Fruit fly (Drosophila melanogaster) whole organism, prepupa: ENCODE measurements around the gene Dph5.
A peak's percentile ranks its signal among the peaks of the same experiment; 100 is the strongest.

ENCODE experiments used
- Blimp-1 ChIP-seq: fragments of 200-800 bp; sonication (Bioruptor generic); optimal IDR thresholded peaks from 3 replicates; lab custom pipeline; 2017; ENCODE audit warnings: missing biosample characterization, missing genetic modification characterization, mild to moderate bottlenecking, moderate library complexity, missing genetic modification reagents
- CG10669 ChIP-seq: fragments of 200-800 bp; sonication (Bioruptor generic); optimal IDR thresholded peaks from 3 replicates; lab custom pipeline; 2018; ENCODE audit warnings: missing biosample characterization, mild to moderate bottlenecking, missing genetic modification characterization, moderate library complexity
- CG11762 ChIP-seq: fragments of 200-800 bp; sonication (Bioruptor generic); optimal IDR thresholded peaks from 3 replicates; lab custom pipeline; 2016; ENCODE audit warnings: missing biosample characterization, missing genetic modification characterization; ENCODE audit not compliant: insufficient read depth
- CG11902 ChIP-seq: fragments of 200-800 bp; sonication (Bioruptor generic); optimal IDR thresholded peaks from 3 replicates; lab custom pipeline; 2016; ENCODE audit warnings: missing biosample characterization, missing genetic modification characterization
- CG15336 ChIP-seq: fragments of 200-800 bp; sonication (Bioruptor generic); IDR thresholded peaks from 2 replicates; pipeline ENCODE4 v1.3.6; 2022; ENCODE audit warnings: missing biosample characterization, missing genetic modification characterization
- CG16779 ChIP-seq: fragments of 200-800 bp; sonication (Bioruptor generic); optimal IDR thresholded peaks from 3 replicates; lab custom pipeline; 2017; ENCODE audit warnings: missing biosample characterization, mild to moderate bottlenecking, missing genetic modification characterization
- CG3032 ChIP-seq: fragments of 200-800 bp; optimal IDR thresholded peaks from 2 replicates; lab custom pipeline; 2019; ENCODE audit warnings: missing biosample characterization, mild to moderate bottlenecking, missing genetic modification characterization, moderate library complexity
- CG31627 ChIP-seq: fragments of 200-800 bp; sonication (Bioruptor generic); optimal IDR thresholded peaks from 3 replicates; lab custom pipeline; 2016; ENCODE audit warnings: missing biosample characterization, missing genetic modification characterization
- CG3919 ChIP-seq: fragments of 200-800 bp; sonication (Bioruptor generic); optimal IDR thresholded peaks from 3 replicates; lab custom pipeline; 2016; ENCODE audit warnings: missing biosample characterization, missing genetic modification characterization
- CG4318 ChIP-seq: fragments of 200-800 bp; sonication (Bioruptor generic); optimal IDR thresholded peaks from 3 replicates; lab custom pipeline; 2017; ENCODE audit warnings: missing biosample characterization, mild to moderate bottlenecking, missing genetic modification characterization
- CG6163 ChIP-seq: fragments of 200-800 bp; sonication (Bioruptor generic); IDR thresholded peaks from 3 replicates; pipeline ENCODE4 v1.3.6; 2022; ENCODE audit warnings: missing biosample characterization, missing genetic modification characterization
- CG6276 ChIP-seq: fragments of 200-800 bp; sonication (Bioruptor generic); optimal IDR thresholded peaks from 2 replicates; lab custom pipeline; 2017; ENCODE audit warnings: missing biosample characterization, mild to moderate bottlenecking, missing genetic modification characterization
- CG7368 ChIP-seq: fragments of 200-800 bp; sonication (Bioruptor generic); optimal IDR thresholded peaks from 3 replicates; lab custom pipeline; 2016; ENCODE audit warnings: missing biosample characterization, missing genetic modification characterization
- CG8119 ChIP-seq: fragments of 200-800 bp; sonication (Bioruptor generic); IDR thresholded peaks from 3 replicates; pipeline ENCODE4 v1.3.6; 2022; ENCODE audit warnings: missing biosample characterization, missing genetic modification characterization
- CG8319 ChIP-seq: fragments of 200-800 bp; sonication (Bioruptor generic); optimal IDR thresholded peaks from 3 replicates; lab custom pipeline; 2016; ENCODE audit warnings: missing biosample characterization, missing genetic modification characterization
- CG9139 ChIP-seq: fragments of 200-800 bp; sonication (Bioruptor generic); optimal IDR thresholded peaks from 3 replicates; lab custom pipeline; 2017; ENCODE audit warnings: missing biosample characterization, mild to moderate bottlenecking, missing genetic modification characterization
- Eip75B ChIP-seq: fragments of 200-800 bp; sonication (Bioruptor generic); optimal IDR thresholded peaks from 3 replicates; lab custom pipeline; 2016; ENCODE audit warnings: missing biosample characterization, missing genetic modification characterization
- Eip78C ChIP-seq: fragments of 200-800 bp; sonication (Bioruptor generic); peaks from one replicate; lab custom pipeline; 2016; ENCODE audit warnings: missing biosample characterization, missing genetic modification characterization
- Eip93F ChIP-seq: fragments of 200-800 bp; sonication (Bioruptor generic); optimal IDR thresholded peaks from 2 replicates; lab custom pipeline; 2016; ENCODE audit warnings: missing biosample characterization, mild to moderate bottlenecking, missing genetic modification characterization
- Ets21C ChIP-seq: fragments of 200-800 bp; sonication (Bioruptor generic); optimal IDR thresholded peaks from 3 replicates; lab custom pipeline; 2016; ENCODE audit warnings: missing biosample characterization, missing genetic modification characterization
- Ets96B ChIP-seq: fragments of 200-800 bp; optimal IDR thresholded peaks from 2 replicates; lab custom pipeline; 2019; ENCODE audit warnings: missing biosample characterization, mild to moderate bottlenecking, missing genetic modification characterization, moderate library complexity
- Hr38 ChIP-seq: sonication (Bioruptor generic); optimal IDR thresholded peaks from 2 replicates; lab custom pipeline; 2016; ENCODE audit warnings: missing biosample characterization, missing genetic modification characterization
- Hr4 ChIP-seq: fragments of 200-800 bp; sonication (Bioruptor generic); optimal IDR thresholded peaks from 3 replicates; lab custom pipeline; 2016; ENCODE audit warnings: missing biosample characterization, missing genetic modification characterization
- Lpt ChIP-seq: fragments of 200-800 bp; sonication (Bioruptor generic); optimal IDR thresholded peaks from 3 replicates; lab custom pipeline; 2016; ENCODE audit warnings: missing biosample characterization, missing genetic modification characterization
- Met ChIP-seq: fragments of 200-800 bp; sonication (Bioruptor generic); optimal IDR thresholded peaks from 3 replicates; lab custom pipeline; 2016; ENCODE audit warnings: missing biosample characterization, missing genetic modification characterization
- Smox ChIP-seq: fragments of 200-800 bp; sonication (Bioruptor generic); optimal IDR thresholded peaks from 3 replicates; lab custom pipeline; 2016; ENCODE audit warnings: missing biosample characterization, missing genetic modification characterization
- Sox102F ChIP-seq: fragments of 200-800 bp; sonication (Bioruptor generic); optimal IDR thresholded peaks from 2 replicates; lab custom pipeline; 2016; ENCODE audit warnings: missing biosample characterization, mild to moderate bottlenecking, missing genetic modification characterization
- achi ChIP-seq: fragments of 200-800 bp; sonication (Bioruptor generic); optimal IDR thresholded peaks from 3 replicates; lab custom pipeline; 2016; ENCODE audit warnings: missing biosample characterization, missing genetic modification characterization
- cyc ChIP-seq: fragments of 200-800 bp; sonication (Bioruptor generic); optimal IDR thresholded peaks from 3 replicates; lab custom pipeline; 2016; ENCODE audit warnings: missing biosample characterization, missing genetic modification characterization
- dac ChIP-seq: fragments of 200-800 bp; sonication (Bioruptor generic); optimal IDR thresholded peaks from 2 replicates; lab custom pipeline; 2017; ENCODE audit warnings: missing biosample characterization, mild to moderate bottlenecking, missing genetic modification characterization
- dsx ChIP-seq: fragments of 200-800 bp; optimal IDR thresholded peaks from 3 replicates; lab custom pipeline; 2019; ENCODE audit warnings: missing biosample characterization, mild to moderate bottlenecking, missing genetic modification characterization, moderate library complexity; ENCODE audit not compliant: poor library complexity, severe bottlenecking
- eg ChIP-seq: fragments of 200-800 bp; sonication (Bioruptor generic); IDR thresholded peaks from 3 replicates; pipeline ENCODE4 v1.3.6; 2022; ENCODE audit warnings: missing biosample characterization, missing genetic modification characterization
- fd85E ChIP-seq: fragments of 200-800 bp; sonication (Bioruptor generic); optimal IDR thresholded peaks from 3 replicates; lab custom pipeline; 2016; ENCODE audit warnings: missing biosample characterization, missing genetic modification characterization
- fkh ChIP-seq: fragments of 200-800 bp; sonication (Bioruptor generic); optimal IDR thresholded peaks from 3 replicates; lab custom pipeline; 2017; ENCODE audit warnings: missing biosample characterization, mild to moderate bottlenecking, missing genetic modification characterization, moderate library complexity

Dph5 gene

DNA sequence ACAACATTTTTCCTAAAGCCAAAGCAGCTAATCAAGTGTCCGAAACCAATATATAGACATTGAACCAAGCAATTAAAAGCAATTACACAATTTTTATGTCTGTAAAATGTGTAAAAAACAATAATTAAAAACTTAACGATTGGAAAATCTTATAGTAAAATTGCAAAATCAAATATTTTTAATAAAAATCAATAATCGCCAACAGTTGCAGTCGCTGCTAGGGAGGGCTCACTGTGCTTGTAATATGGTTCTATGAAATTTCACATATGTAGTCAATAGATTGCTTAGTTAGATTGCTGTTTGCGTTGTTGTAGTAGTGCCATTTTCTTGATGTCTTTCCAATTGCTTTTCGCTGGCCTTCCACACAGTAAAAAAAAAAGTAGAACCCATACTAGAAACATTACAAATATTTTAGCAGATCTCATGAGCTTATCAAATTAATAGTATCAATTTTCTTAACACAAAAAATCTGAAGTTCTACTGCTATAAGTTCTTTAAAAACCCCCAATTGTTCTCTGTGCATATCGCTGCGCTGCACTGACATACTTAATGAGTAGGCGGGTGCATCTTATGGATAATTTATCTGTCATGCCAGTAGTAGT lies 6.8 kb downstream of the Dph5 start (continued):
- TF ChIP-seq CG11762 (GFP tag; lab: Kevin White, UChicago) (no peak), CG3032 (tag; lab: Kevin White, UChicago) (no peak), CG15336 (peak; percentile 18; the same call in 1 of the 2 replicates)

DNA sequence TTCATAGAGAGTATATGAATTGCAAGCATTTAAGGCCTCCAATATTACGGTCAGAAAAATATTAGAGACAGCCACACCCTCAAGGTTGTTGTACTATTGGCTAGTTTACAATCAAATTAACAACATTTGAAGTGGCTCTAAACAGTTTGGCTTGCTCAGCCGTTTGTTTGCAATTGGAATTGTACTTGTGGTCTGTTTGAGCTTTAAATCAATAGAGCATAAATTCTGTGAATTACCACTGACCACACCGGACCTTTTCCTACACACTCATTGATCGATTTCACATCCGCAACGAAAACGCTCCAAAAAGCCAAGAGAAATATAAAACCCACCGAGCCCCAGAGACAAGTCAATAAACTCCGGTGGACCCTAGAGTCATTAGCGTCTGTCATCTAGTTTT lies 9.4 kb downstream of the Dph5 start:
- TF ChIP-seq Eip78C (GFP tag; lab: Kevin White, UChicago) (no peak), dsx (GFP tag; lab: Kevin White, UChicago) (no peak), fkh (GFP tag; lab: Kevin White, UChicago) (peak; percentile 72)

DNA sequence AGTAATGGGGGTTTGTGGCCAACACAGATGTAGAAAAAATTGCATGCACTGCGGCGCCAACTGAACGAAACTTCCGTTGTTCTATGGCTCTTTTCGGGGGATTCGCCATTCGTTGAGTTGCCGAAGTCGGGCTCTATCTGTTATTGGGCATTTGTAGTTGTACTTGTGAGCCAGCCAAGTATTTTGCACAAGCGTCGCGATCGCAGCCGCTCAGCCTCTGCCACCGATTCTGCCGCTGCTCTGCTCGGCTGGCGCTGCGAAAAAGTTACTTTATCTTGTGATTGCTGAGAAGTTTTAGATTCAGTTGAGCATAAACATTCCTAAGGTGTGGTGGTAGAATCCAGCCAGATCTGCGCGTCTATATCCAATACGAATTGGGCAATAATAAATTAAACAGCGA lies 13.1 kb downstream of the Dph5 start, which contains the start of gene CG33110:
Gene CG33110, plus strand, starts transcription at position 301 of the 400 bp plus-strand sequence.
- TF ChIP-seq dac (GFP tag; lab: Kevin White, UChicago) = no peak
- TF ChIP-seq Ets96B (tag; lab: Kevin White, UChicago) = no peak
- TF ChIP-seq Smox (GFP tag; lab: Kevin White, UChicago) = no peak
- TF ChIP-seq CG8319 = no peak
- TF ChIP-seq CG6163 (GFP tag; lab: Robert Waterston, UW) = no peak
- no peak for TF ChIP-seq achi (GFP tag; lab: Kevin White, UChicago)
- no peak for TF ChIP-seq CG10669 (GFP tag; lab: Kevin White, UChicago)
- no peak for TF ChIP-seq Eip78C (GFP tag; lab: Kevin White, UChicago)
- TF ChIP-seq CG11902 (GFP tag; lab: Kevin White, UChicago) = no peak
- no peak for TF ChIP-seq Hr38 (GFP tag; lab: Kevin White, UChicago)
- no peak for TF ChIP-seq Lpt (GFP tag; lab: Kevin White, UChicago)
- TF ChIP-seq Eip75B = no peak
- TF ChIP-seq fd85E (GFP tag; lab: Kevin White, UChicago) = no peak
- no peak for TF ChIP-seq eg (GFP tag; lab: Robert Waterston, UW)
- no peak for TF ChIP-seq Blimp-1
- TF ChIP-seq CG6276 (GFP tag; lab: Kevin White, UChicago) = no peak
- no peak for TF ChIP-seq CG4318 (GFP tag; lab: Kevin White, UChicago)
- no peak for TF ChIP-seq Sox102F (GFP tag; lab: Kevin White, UChicago)
- no peak for TF ChIP-seq CG16779 (tag; lab: Kevin White, UChicago)
- no peak for TF ChIP-seq CG8119 (GFP tag; lab: Robert Waterston, UW)

DNA sequence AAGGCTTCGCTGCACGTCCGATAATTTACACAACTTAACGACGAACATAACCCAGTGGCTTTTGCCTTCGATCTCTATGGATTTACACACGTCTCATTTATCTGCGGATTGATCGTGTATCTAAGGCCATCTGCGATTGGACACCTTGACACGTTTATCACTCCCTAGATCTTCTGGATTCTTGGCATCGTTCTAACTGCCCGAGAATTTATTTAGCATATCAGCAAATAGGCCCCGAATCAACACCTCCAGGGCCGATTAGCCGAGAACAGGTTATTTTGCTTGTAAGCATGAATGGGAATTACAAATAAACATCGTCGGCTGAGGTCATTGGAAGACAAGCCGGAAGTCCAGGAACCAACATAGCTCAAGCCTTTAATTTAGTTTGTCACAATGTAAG lies 14.5 kb downstream of the Dph5 start:
- TF ChIP-seq fkh (GFP tag; lab: Kevin White, UChicago) = peak; percentile 27
- no peak for TF ChIP-seq Met
- TF ChIP-seq Eip93F (GFP tag; lab: Kevin White, UChicago) = no peak

DNA sequence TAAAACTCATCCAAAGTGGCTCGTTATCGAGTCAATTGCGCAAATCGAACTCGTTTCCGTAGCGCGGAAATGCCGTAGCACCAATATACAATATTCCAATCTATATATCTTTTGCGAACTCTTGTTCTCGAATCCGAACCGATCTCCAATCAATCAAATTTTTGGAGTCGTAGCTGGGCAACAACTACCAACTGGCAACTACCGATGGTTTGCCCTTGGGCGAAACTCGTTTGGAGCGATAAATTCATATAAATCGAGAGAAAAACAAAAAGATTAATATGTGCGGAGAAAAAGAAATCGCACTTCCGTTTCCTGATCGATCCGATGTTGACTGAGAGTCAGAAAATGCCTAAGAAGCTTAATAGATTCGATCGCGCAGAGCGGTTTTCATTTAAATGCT lies 17.3 kb downstream of the Dph5 start:
- TF ChIP-seq CG9139 (GFP tag; lab: Kevin White, UChicago) (no peak), CG10669 (GFP tag; lab: Kevin White, UChicago) (no peak), cyc (no peak), Ets21C (GFP tag; lab: Kevin White, UChicago) (no peak), Ets96B (tag; lab: Kevin White, UChicago) (no peak), CG7368 (GFP tag; lab: Kevin White, UChicago) (no peak), CG11762 (GFP tag; lab: Kevin White, UChicago) (no peak), CG3919 (GFP tag; lab: Kevin White, UChicago) (no peak), Lpt (GFP tag; lab: Kevin White, UChicago) (no peak), CG31627 (GFP tag; lab: Kevin White, UChicago) (no peak), Hr4 (no peak), CG15336 (no peak), Met (no peak)
